Worm (Caenorhabditis elegans) whole organism, young adult: ENCODE results near the gene F53F4.12.

ENCODE experiments used
- B0261.1 ChIP-seq: sonication (generic microtip); optimal IDR thresholded peaks from 2 replicates; lab custom pipeline; 2016; ENCODE audit warnings: mild to moderate bottlenecking, missing genetic modification characterization, moderate library complexity, missing compliant biosample characterization
- F23B12.7 ChIP-seq: sonication (generic microtip); optimal IDR thresholded peaks from 2 replicates; lab custom pipeline; 2017; ENCODE audit warnings: missing genetic modification characterization, mild to moderate bottlenecking, missing compliant biosample characterization, antibody characterized with exemption, moderate library complexity; ENCODE audit not compliant: insufficient read depth
- F49E8.2 ChIP-seq: sonication (generic microtip); optimal IDR thresholded peaks from 3 replicates; lab custom pipeline; 2017; ENCODE audit warnings: missing genetic modification characterization, mild to moderate bottlenecking, missing compliant biosample characterization, antibody characterized with exemption, moderate library complexity; ENCODE audit not compliant: insufficient read depth
- T07F8.4 ChIP-seq: sonication (generic microtip); optimal IDR thresholded peaks from 2 replicates; lab custom pipeline; 2016; ENCODE audit warnings: mild to moderate bottlenecking, missing genetic modification characterization, moderate library complexity, missing compliant biosample characterization
- Y56A3A.18 ChIP-seq: fragments of 200-800 bp; sonication (Bioruptor generic); IDR thresholded peaks from 2 replicates; pipeline ENCODE4 v1.3.6; 2022; ENCODE audit warnings: missing genetic modification reagents, missing genetic modification characterization, missing compliant biosample characterization
- Y79H2A.3 ChIP-seq: fragments of 200-800 bp; sonication (Bioruptor generic); conservative IDR thresholded peaks from 2 replicates; pipeline ENCODE4 v1.3.6; 2022; ENCODE audit warnings: missing genetic modification reagents, missing genetic modification characterization, missing compliant biosample characterization
- akir-1 ChIP-seq: fragments of 200-800 bp; sonication (Bioruptor generic); optimal IDR thresholded peaks from 2 replicates; lab custom pipeline; 2018; ENCODE audit warnings: mild to moderate bottlenecking, missing genetic modification characterization, moderate library complexity, missing compliant biosample characterization
- ama-1 ChIP-seq, 3 experiments: fragments of 150-350 bp in 1 of 3; sonication (generic microtip) in 2 of 3; optimal IDR thresholded peaks; 2 replicates each; lab custom pipeline; 2014 to 2018; ENCODE audit warnings: missing biosample characterization in 2 of 3, missing genetic modification characterization in 2 of 3, missing genetic modification reagents in 2 of 3
- attf-3 ChIP-seq: fragments of 200-800 bp; sonication (Bioruptor generic); conservative IDR thresholded peaks from 2 replicates; pipeline ENCODE4 v1.3.6; 2022; ENCODE audit warnings: missing genetic modification reagents, missing genetic modification characterization, missing compliant biosample characterization
- attf-5 ChIP-seq: fragments of 200-800 bp; sonication (Bioruptor generic); optimal IDR thresholded peaks from 2 replicates; lab custom pipeline; 2018; ENCODE audit warnings: mild to moderate bottlenecking, missing genetic modification characterization, missing compliant biosample characterization
- bed-1 ChIP-seq: fragments of 200-800 bp; sonication (Bioruptor generic); IDR thresholded peaks from 2 replicates; pipeline ENCODE4 v1.3.6; 2022; ENCODE audit warnings: missing genetic modification reagents, missing genetic modification characterization, missing compliant biosample characterization
- cebp-1 ChIP-seq, 2 experiments: fragments of 200-800 bp in 1 of 2; sonication (Bioruptor generic) in 1 of 2; sonication (generic microtip) in 1 of 2; IDR thresholded peaks in 1 of 2; optimal IDR thresholded peaks in 1 of 2; 2 replicates each; pipeline versions ENCODE4 v1.3.6 to Lab custom; 2017 to 2022; ENCODE audit warnings: missing compliant biosample characterization in 2 of 2, missing genetic modification characterization in 2 of 2, mild to moderate bottlenecking in 1 of 2, missing genetic modification reagents in 1 of 2, moderate library complexity in 1 of 2
- ceh-40 ChIP-seq: fragments of 200-800 bp; sonication (Bioruptor generic); IDR thresholded peaks from 2 replicates; pipeline ENCODE4 v1.3.6; 2022; ENCODE audit warnings: missing genetic modification characterization, missing compliant biosample characterization
- ceh-79 ChIP-seq: sonication (generic microtip); optimal IDR thresholded peaks from 2 replicates; lab custom pipeline; 2017; ENCODE audit warnings: mild to moderate bottlenecking, missing genetic modification characterization, missing compliant biosample characterization
- ceh-91 ChIP-seq: fragments of 200-800 bp; sonication (Bioruptor generic); IDR thresholded peaks from 2 replicates; pipeline ENCODE4 v1.3.6; 2022; ENCODE audit warnings: missing genetic modification reagents, missing genetic modification characterization, missing compliant biosample characterization
- efl-1 ChIP-seq: fragments of 150-350 bp; optimal IDR thresholded peaks from 2 replicates; lab custom pipeline; 2014; ENCODE audit warnings: missing biosample characterization, missing genetic modification reagents, missing genetic modification characterization
- ekl-4 ChIP-seq: fragments of 200-800 bp; sonication (Bioruptor generic); IDR thresholded peaks from 2 replicates; pipeline ENCODE4 v1.3.6; 2022; ENCODE audit warnings: missing genetic modification reagents, missing genetic modification characterization, missing compliant biosample characterization
- hrde-1 ChIP-seq: sonication (generic microtip); optimal IDR thresholded peaks from 2 replicates; lab custom pipeline; 2016; ENCODE audit warnings: missing genetic modification characterization, mild to moderate bottlenecking, missing compliant biosample characterization, moderate library complexity, missing genotype, missing genetic modification reagents, borderline replicate concordance
- lin-26 ChIP-seq: fragments of 200-800 bp; sonication (Bioruptor generic); IDR thresholded peaks from 2 replicates; pipeline ENCODE4 v1.3.6; 2022; ENCODE audit warnings: missing genetic modification reagents, missing genetic modification characterization, missing compliant biosample characterization
- lin-40 ChIP-seq: sonication (generic microtip); optimal IDR thresholded peaks from 2 replicates; lab custom pipeline; 2016; ENCODE audit warnings: missing genetic modification characterization, mild to moderate bottlenecking, missing compliant biosample characterization, missing genotype, missing genetic modification reagents
- lin-54 ChIP-seq: fragments of 200-800 bp; sonication (Bioruptor generic); optimal IDR thresholded peaks from 2 replicates; lab custom pipeline; 2018; ENCODE audit warnings: mild to moderate bottlenecking, missing genetic modification characterization, missing compliant biosample characterization
- madf-3 ChIP-seq: fragments of 200-800 bp; sonication (Bioruptor generic); IDR thresholded peaks from 2 replicates; pipeline ENCODE4 v1.3.6; 2022; ENCODE audit warnings: missing genetic modification reagents, missing genetic modification characterization, missing compliant biosample characterization
- madf-6 ChIP-seq: fragments of 200-800 bp; sonication (Bioruptor generic); IDR thresholded peaks from 2 replicates; pipeline ENCODE4 v1.3.6; 2022; ENCODE audit warnings: missing genetic modification reagents, missing genetic modification characterization, missing compliant biosample characterization
- madf-8 ChIP-seq: fragments of 200-800 bp; sonication (Bioruptor generic); conservative IDR thresholded peaks from 2 replicates; pipeline ENCODE4 v1.3.6; 2022; ENCODE audit warnings: missing genetic modification reagents, missing genetic modification characterization, missing compliant biosample characterization
- mcd-1 ChIP-seq: fragments of 200-800 bp; sonication (Bioruptor generic); IDR thresholded peaks from 2 replicates; pipeline ENCODE4 v1.3.6; 2022; ENCODE audit warnings: missing genetic modification reagents, missing genetic modification characterization, missing compliant biosample characterization
- mes-4 ChIP-seq: sonication (generic microtip); optimal IDR thresholded peaks from 2 replicates; lab custom pipeline; 2016; ENCODE audit warnings: missing genotype, missing genetic modification characterization, missing compliant biosample characterization
- mxl-1 ChIP-seq: sonication (generic microtip); optimal IDR thresholded peaks from 2 replicates; lab custom pipeline; 2016; ENCODE audit warnings: missing genetic modification characterization, missing compliant biosample characterization
- nfya-1 ChIP-seq: sonication (generic microtip); optimal IDR thresholded peaks from 2 replicates; lab custom pipeline; 2017; ENCODE audit warnings: antibody characterized with exemption, missing compliant biosample characterization, missing genetic modification characterization, borderline replicate concordance; ENCODE audit not compliant: insufficient read depth
- nhr-27 ChIP-seq: fragments of 200-800 bp; sonication (Bioruptor generic); optimal IDR thresholded peaks from 2 replicates; lab custom pipeline; 2018; ENCODE audit warnings: mild to moderate bottlenecking, missing genetic modification characterization, moderate library complexity, missing compliant biosample characterization
- nhr-80 ChIP-seq: sonication (generic microtip); optimal IDR thresholded peaks from 2 replicates; lab custom pipeline; 2016; ENCODE audit warnings: missing genetic modification characterization, missing compliant biosample characterization
- pbrm-1 ChIP-seq: fragments of 200-800 bp; sonication (Bioruptor generic); IDR thresholded peaks from 2 replicates; pipeline ENCODE4 v1.3.6; 2022; ENCODE audit warnings: missing genetic modification reagents, missing genetic modification characterization, missing compliant biosample characterization
- pha-4 ChIP-seq: fragments of 150-350 bp; sonication (generic microtip); optimal IDR thresholded peaks from 2 replicates; lab custom pipeline; 2014; ENCODE audit warnings: missing biosample characterization, missing genetic modification reagents, missing genetic modification characterization
- repo-1 ChIP-seq: sonication (generic microtip); optimal IDR thresholded peaks from 2 replicates; lab custom pipeline; 2017; ENCODE audit warnings: mild to moderate bottlenecking, missing genetic modification characterization, missing compliant biosample characterization
- snpc-1.1 ChIP-seq: sonication (generic microtip); optimal IDR thresholded peaks from 2 replicates; lab custom pipeline; 2017; ENCODE audit warnings: missing genetic modification characterization, mild to moderate bottlenecking, missing compliant biosample characterization, antibody characterized with exemption, moderate library complexity, missing genotype, missing genetic modification reagents; ENCODE audit not compliant: insufficient read depth
- snpc-3.4 ChIP-seq: sonication (generic microtip); optimal IDR thresholded peaks from 2 replicates; lab custom pipeline; 2017; ENCODE audit warnings: missing genetic modification characterization, mild to moderate bottlenecking, missing compliant biosample characterization, antibody characterized with exemption, moderate library complexity, missing genotype, missing genetic modification reagents
- snpc-4 ChIP-seq, 5 experiments: fragments of 150-350 bp in 1 of 5; sonication (generic microtip) in 4 of 5; optimal IDR thresholded peaks; 2 replicates each; lab custom pipeline; 2014 to 2018; ENCODE audit warnings: missing genetic modification characterization in 5 of 5, missing biosample characterization in 3 of 5, antibody characterized with exemption in 2 of 5, mild to moderate bottlenecking in 2 of 5, missing compliant biosample characterization in 2 of 5, missing genotype in 2 of 5, moderate library complexity in 2 of 5, missing genetic modification reagents in 1 of 5
- unc-62 ChIP-seq: fragments of 150-350 bp; optimal IDR thresholded peaks from 2 replicates; lab custom pipeline; 2014; ENCODE audit warnings: missing biosample characterization, missing genetic modification reagents, missing genetic modification characterization
- xnd-1 ChIP-seq: sonication (generic microtip); optimal IDR thresholded peaks from 2 replicates; lab custom pipeline; 2016; ENCODE audit warnings: missing genotype, missing genetic modification reagents, missing genetic modification characterization, missing compliant biosample characterization
- zim-3 ChIP-seq: sonication (generic microtip); optimal IDR thresholded peaks from 2 replicates; lab custom pipeline; 2017; ENCODE audit warnings: mild to moderate bottlenecking, missing genetic modification characterization, moderate library complexity, missing compliant biosample characterization
- ztf-18 ChIP-seq: sonication (generic microtip); optimal IDR thresholded peaks from 2 replicates; lab custom pipeline; 2016; ENCODE audit warnings: missing genotype, mild to moderate bottlenecking, missing genetic modification characterization, missing compliant biosample characterization
- ztf-28 ChIP-seq: fragments of 200-800 bp; sonication (Bioruptor generic); IDR thresholded peaks from 2 replicates; pipeline ENCODE4 v1.3.6; 2022; ENCODE audit warnings: missing genetic modification reagents, missing genetic modification characterization, missing compliant biosample characterization

The F53F4.12 gene

DNA sequence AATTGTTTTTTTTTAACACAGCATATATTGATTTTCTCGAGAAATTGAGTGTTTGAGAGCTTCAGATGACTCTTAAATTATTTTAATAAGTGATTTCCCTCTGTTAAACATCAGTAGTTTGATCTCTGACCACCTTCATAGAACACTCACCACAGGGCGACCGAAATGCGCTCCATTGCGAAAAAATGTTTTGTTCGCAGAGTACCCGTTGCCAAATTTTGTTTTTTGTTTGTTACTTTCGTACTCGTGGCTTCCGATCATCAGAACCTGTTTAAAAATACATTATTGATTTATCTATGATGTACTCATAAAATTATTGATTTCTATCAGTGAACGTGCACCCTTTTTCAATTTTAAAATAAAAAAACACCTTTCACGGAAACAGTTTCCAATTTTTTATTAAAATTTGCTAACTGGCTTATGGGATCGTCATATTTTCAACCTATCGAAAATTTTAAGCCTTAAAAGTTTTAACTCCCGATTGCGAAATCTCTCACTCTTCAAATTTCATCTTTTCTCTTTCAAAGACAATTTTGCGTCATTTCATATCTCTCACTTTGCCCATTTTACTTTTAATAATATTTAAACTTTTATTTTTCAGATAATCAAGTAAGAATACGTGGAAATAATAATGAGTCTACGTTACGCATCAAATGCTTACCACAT lies 34.9 kb downstream of the F53F4.12 start, which contains the start of gene letm-1:
letm-1 (plus strand) TSS at position 598 of the 666 bp plus-strand sequence.
- TF ChIP-seq F49E8.2 (tag; lab: Kevin White, UChicago) (no peak), hrde-1 (tag; lab: Kevin White, UChicago) (no peak), madf-6 (GFP tag; lab: Robert Waterston, UW) (0 out of 2 replicates have a peak, but pooled peaks have one; percentile 18), ceh-40 (GFP tag; lab: Robert Waterston, UW) (no peak), ztf-18 (tag; lab: Kevin White, UChicago) (peak; percentile 15), pbrm-1 (0 out of 2 replicates have a peak, but pooled peaks have one; percentile 24), mcd-1 (GFP tag; lab: Robert Waterston, UW) (peak; percentile 14; the same call in 1 of the 2 replicates), nhr-80 (tag; lab: Kevin White, UChicago) (peak; percentile 51), Y56A3A.18 (GFP tag; lab: Robert Waterston, UW) (no peak), lin-26 (GFP tag; lab: Robert Waterston, UW) (peak; percentile 15; the same call in 1 of the 2 replicates), cebp-1 (GFP tag; IDR thresholded peaks at IDR 0.05; lab: Robert Waterston, UW) (peak; percentile 38; the same call in 1 of the 2 replicates), cebp-1 (tag; optimal IDR thresholded peaks at IDR 0.05; lab: Kevin White, UChicago) (peak; percentile 92), attf-5 (GFP tag; lab: Kevin White, UChicago) (peak; percentile 21)

DNA sequence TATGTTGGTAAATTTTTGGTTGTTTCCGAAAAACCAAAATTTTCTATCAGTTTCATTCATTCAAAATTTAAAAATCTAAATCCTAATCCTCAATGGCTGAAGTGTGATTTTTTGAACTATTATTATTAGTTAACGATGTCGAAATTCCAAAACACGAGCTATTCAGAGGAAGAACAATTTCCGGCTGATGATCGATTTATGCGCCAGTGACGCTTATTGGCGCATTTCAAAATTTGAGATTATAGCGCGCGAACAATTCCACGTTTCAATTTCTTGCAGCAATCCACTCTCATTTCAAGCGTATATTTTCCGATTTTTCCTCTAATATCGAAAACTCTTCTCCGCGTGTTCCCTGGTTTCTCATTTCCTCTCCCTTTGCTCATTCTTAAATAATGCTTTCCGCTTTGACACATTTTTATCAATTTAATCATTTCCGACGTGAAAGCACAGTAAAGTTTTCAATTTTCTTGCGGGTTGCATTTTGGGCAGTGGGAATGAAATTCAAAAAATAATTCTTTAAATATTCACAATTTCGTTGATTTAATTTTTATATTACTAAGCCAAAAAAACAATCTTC lies 38.6 kb downstream of the F53F4.12 start:
- peak; percentile 20 for TF ChIP-seq xnd-1 (tag; lab: Kevin White, UChicago)
- TF ChIP-seq hrde-1 (tag; lab: Kevin White, UChicago), result no peak
- TF ChIP-seq ztf-28 (GFP tag; lab: Robert Waterston, UW), result no peak
- peak; percentile 67; the same call in 1 of the 2 replicates for TF ChIP-seq madf-3
- TF ChIP-seq ceh-91, result peak; percentile 46; the same call in 1 of the 2 replicates
- no peak for TF ChIP-seq attf-3 (GFP tag; lab: Robert Waterston, UW)
- TF ChIP-seq lin-54 (GFP tag; lab: Kevin White, UChicago), result peak; percentile 38
- no peak for TF ChIP-seq unc-62 (GFP tag; lab: Kevin White, UChicago)
- no peak for TF ChIP-seq repo-1 (tag; lab: Kevin White, UChicago)
- no peak for TF ChIP-seq F23B12.7 (tag; lab: Kevin White, UChicago)
- TF ChIP-seq mes-4 (tag; lab: Kevin White, UChicago), result no peak
- no peak for TF ChIP-seq snpc-1.1
- TF ChIP-seq pha-4, result no peak
- no peak for TF ChIP-seq snpc-4 (GFP tag; optimal IDR thresholded peaks at IDR 0.05; lab: Kevin White, UChicago)
- TF ChIP-seq snpc-4 (tag; optimal IDR thresholded peaks at IDR 0.05; lab: Kevin White, UChicago), result peak in 3 of 4 experiments; percentile 8 to 39 (median 9)
- no peak for TF ChIP-seq nfya-1
- TF ChIP-seq B0261.1, result no peak
- peak; percentile 59 for TF ChIP-seq efl-1 (GFP tag; lab: Kevin White, UChicago)
- TF ChIP-seq lin-40 (tag; lab: Kevin White, UChicago), result peak; percentile 38
- no peak for TF ChIP-seq ceh-79 (tag; lab: Kevin White, UChicago)
- 0 out of 2 replicates have a peak, but pooled peaks have one; percentile 22 for TF ChIP-seq ceh-40 (GFP tag; lab: Robert Waterston, UW)
- TF ChIP-seq T07F8.4 (tag; lab: Kevin White, UChicago), result no peak
- TF ChIP-seq Y79H2A.3 (GFP tag; lab: Robert Waterston, UW), result no peak
- TF ChIP-seq bed-1 (GFP tag; lab: Robert Waterston, UW), result no peak
- no peak for TF ChIP-seq zim-3
- no peak for TF ChIP-seq ekl-4 (GFP tag; lab: Robert Waterston, UW)
- peak; percentile 46 for TF ChIP-seq snpc-3.4 (tag; lab: Kevin White, UChicago)
- TF ChIP-seq akir-1 (GFP tag; lab: Kevin White, UChicago), result no peak
- peak; percentile 50 for TF ChIP-seq mcd-1 (GFP tag; lab: Robert Waterston, UW)
- no peak for TF ChIP-seq ama-1 (optimal IDR thresholded peaks at IDR 0.05; lab: Kevin White, UChicago)
- TF ChIP-seq ama-1 (GFP tag; optimal IDR thresholded peaks at IDR 0.05; lab: Kevin White, UChicago), result no peak
- TF ChIP-seq mxl-1 (tag; lab: Kevin White, UChicago), result no peak
- no peak for TF ChIP-seq nhr-27 (tag; lab: Kevin White, UChicago)
- TF ChIP-seq madf-8, result peak; percentile 26; the same call in 1 of the 2 replicates
